Worm (Caenorhabditis elegans) whole organism, late embryonic: Measurements from ENCODE around the gene pha-4.
A peak's percentile ranks its signal among the peaks of the same experiment; 100 is the strongest.

Experiments
- C08G9.2 ChIP-seq: sonication (generic microtip); optimal IDR thresholded peaks from 2 replicates; lab custom pipeline; 2016; ENCODE audit warnings: mild to moderate bottlenecking, missing genetic modification characterization, moderate library complexity, missing compliant biosample characterization
- C38D4.7 ChIP-seq: fragments of 200-800 bp; sonication (Bioruptor generic); optimal IDR thresholded peaks from 2 replicates; lab custom pipeline; 2018; ENCODE audit warnings: mild to moderate bottlenecking, missing genetic modification characterization, moderate library complexity, missing compliant biosample characterization
- K02D7.2 ChIP-seq: sonication (generic microtip); optimal IDR thresholded peaks from 2 replicates; lab custom pipeline; 2017; ENCODE audit warnings: mild to moderate bottlenecking, missing genetic modification characterization, missing compliant biosample characterization
- K09A11.1 ChIP-seq: sonication (generic microtip); optimal IDR thresholded peaks from 2 replicates; lab custom pipeline; 2017; ENCODE audit warnings: antibody characterized with exemption, mild to moderate bottlenecking, missing genetic modification characterization, missing compliant biosample characterization; ENCODE audit not compliant: insufficient read depth
- T23F11.4 ChIP-seq: fragments of 200-800 bp; sonication (Bioruptor generic); optimal IDR thresholded peaks from 2 replicates; lab custom pipeline; 2018; ENCODE audit warnings: mild to moderate bottlenecking, missing genetic modification characterization, missing compliant biosample characterization
- Y22D7AL.16 ChIP-seq: sonication (generic microtip); optimal IDR thresholded peaks from 2 replicates; lab custom pipeline; 2016; ENCODE audit warnings: missing genetic modification characterization, missing compliant biosample characterization
- ceh-14 ChIP-seq: sonication (generic microtip); optimal IDR thresholded peaks from 2 replicates; lab custom pipeline; 2016; ENCODE audit warnings: missing genotype, missing genetic modification characterization, missing compliant biosample characterization
- ceh-18 ChIP-seq: sonication (generic microtip); optimal IDR thresholded peaks from 2 replicates; lab custom pipeline; 2016; ENCODE audit warnings: missing genetic modification characterization, missing compliant biosample characterization
- ceh-19 ChIP-seq: fragments of 200-800 bp; sonication (Bioruptor generic); optimal IDR thresholded peaks from 2 replicates; lab custom pipeline; 2018; ENCODE audit warnings: mild to moderate bottlenecking, missing genetic modification characterization, missing compliant biosample characterization
- ceh-2 ChIP-seq: sonication (generic microtip); optimal IDR thresholded peaks from 2 replicates; lab custom pipeline; 2016; ENCODE audit warnings: missing genotype, missing genetic modification characterization, missing compliant biosample characterization
- ceh-22 ChIP-seq: sonication (generic microtip); optimal IDR thresholded peaks from 2 replicates; lab custom pipeline; 2017; ENCODE audit warnings: missing biosample characterization, missing genetic modification characterization
- ceh-34 ChIP-seq: sonication (generic microtip); optimal IDR thresholded peaks from 2 replicates; lab custom pipeline; 2016; ENCODE audit warnings: mild to moderate bottlenecking, missing genetic modification characterization, missing compliant biosample characterization
- ceh-48 ChIP-seq: sonication (generic microtip); optimal IDR thresholded peaks from 2 replicates; lab custom pipeline; 2016; ENCODE audit warnings: missing genetic modification characterization, inconsistent platforms, missing compliant biosample characterization
- ceh-6 ChIP-seq: fragments of 200-800 bp; sonication (Bioruptor generic); optimal IDR thresholded peaks from 2 replicates; lab custom pipeline; 2018; ENCODE audit warnings: mild to moderate bottlenecking, missing genetic modification characterization, missing compliant biosample characterization
- ceh-9 ChIP-seq: sonication (generic microtip); optimal IDR thresholded peaks from 2 replicates; lab custom pipeline; 2016; ENCODE audit warnings: mild to moderate bottlenecking, missing genetic modification characterization, inconsistent platforms, missing compliant biosample characterization
- che-1 ChIP-seq: sonication (generic microtip); optimal IDR thresholded peaks from 2 replicates; lab custom pipeline; 2016; ENCODE audit warnings: mild to moderate bottlenecking, missing genetic modification characterization, missing compliant biosample characterization
- dmd-4 ChIP-seq: sonication (generic microtip); optimal IDR thresholded peaks from 2 replicates; lab custom pipeline; 2016; ENCODE audit warnings: borderline replicate concordance, missing genetic modification characterization, missing compliant biosample characterization
- elt-2 ChIP-seq: sonication (generic microtip); optimal IDR thresholded peaks from 2 replicates; lab custom pipeline; 2016; ENCODE audit warnings: missing genetic modification reagents, missing genetic modification characterization, missing compliant biosample characterization
- elt-4 ChIP-seq: sonication (generic microtip); optimal IDR thresholded peaks from 2 replicates; lab custom pipeline; 2016; ENCODE audit warnings: missing genetic modification characterization, missing compliant biosample characterization
- ets-4 ChIP-seq: sonication (generic microtip); optimal IDR thresholded peaks from 2 replicates; lab custom pipeline; 2016; ENCODE audit warnings: missing genetic modification characterization, missing compliant biosample characterization
- fkh-10 ChIP-seq: fragments of 150-350 bp; optimal IDR thresholded peaks from 2 replicates; lab custom pipeline; 2014; ENCODE audit warnings: missing biosample characterization, missing genetic modification reagents, missing genetic modification characterization
- gmeb-2 ChIP-seq: sonication (generic microtip); optimal IDR thresholded peaks from 2 replicates; lab custom pipeline; 2016; ENCODE audit warnings: missing genetic modification characterization, inconsistent platforms, missing compliant biosample characterization
- hlh-30 ChIP-seq: sonication (generic microtip); optimal IDR thresholded peaks from 2 replicates; lab custom pipeline; 2017; ENCODE audit warnings: antibody characterized with exemption, missing genetic modification characterization, missing compliant biosample characterization; ENCODE audit not compliant: insufficient read depth
- hlh-6 ChIP-seq: sonication (generic microtip); optimal IDR thresholded peaks from 2 replicates; lab custom pipeline; 2016; ENCODE audit warnings: missing genotype, missing genetic modification characterization, missing compliant biosample characterization
- hlh-8 ChIP-seq: sonication (generic microtip); optimal IDR thresholded peaks from 2 replicates; lab custom pipeline; 2016; ENCODE audit warnings: missing genotype, missing genetic modification characterization, missing compliant biosample characterization
- lim-6 ChIP-seq: sonication (generic microtip); optimal IDR thresholded peaks from 2 replicates; lab custom pipeline; 2016; ENCODE audit warnings: missing genetic modification characterization, missing compliant biosample characterization
- lin-11 ChIP-seq: fragments of 200-800 bp; sonication (Bioruptor generic); optimal IDR thresholded peaks from 2 replicates; lab custom pipeline; 2018; ENCODE audit warnings: mild to moderate bottlenecking, missing genetic modification characterization, missing compliant biosample characterization
- mec-3 ChIP-seq: sonication (generic microtip); optimal IDR thresholded peaks from 2 replicates; lab custom pipeline; 2016; ENCODE audit warnings: borderline replicate concordance, missing genetic modification characterization, missing compliant biosample characterization
- nfya-1 ChIP-seq: sonication (generic microtip); optimal IDR thresholded peaks from 2 replicates; lab custom pipeline; 2017; ENCODE audit warnings: missing genetic modification characterization, mild to moderate bottlenecking, missing compliant biosample characterization, antibody characterized with exemption, moderate library complexity
- nhr-11 ChIP-seq: fragments of 150-350 bp; optimal IDR thresholded peaks from 2 replicates; lab custom pipeline; 2014; ENCODE audit warnings: missing biosample characterization, missing genetic modification characterization
- pag-3 ChIP-seq: sonication (generic microtip); optimal IDR thresholded peaks from 2 replicates; lab custom pipeline; 2016; ENCODE audit warnings: missing compliant biosample characterization, missing genetic modification characterization, borderline replicate concordance
- pat-9 ChIP-seq: fragments of 200-800 bp; sonication (Bioruptor generic); optimal IDR thresholded peaks from 2 replicates; lab custom pipeline; 2018; ENCODE audit warnings: mild to moderate bottlenecking, missing genetic modification characterization, moderate library complexity, missing compliant biosample characterization
- pros-1 ChIP-seq: fragments of 150-350 bp; optimal IDR thresholded peaks from 2 replicates; lab custom pipeline; 2014; ENCODE audit warnings: missing biosample characterization, missing genetic modification reagents, missing genetic modification characterization
- ref-2 ChIP-seq: sonication (generic microtip); optimal IDR thresholded peaks from 2 replicates; lab custom pipeline; 2016; ENCODE audit warnings: missing genetic modification characterization, missing compliant biosample characterization
- rnt-1 ChIP-seq: sonication (generic microtip); optimal IDR thresholded peaks from 2 replicates; lab custom pipeline; 2016; ENCODE audit warnings: missing genetic modification characterization, missing compliant biosample characterization
- sdc-2 ChIP-seq: sonication (generic microtip); optimal IDR thresholded peaks from 2 replicates; lab custom pipeline; 2016; ENCODE audit warnings: missing genotype, missing genetic modification characterization, missing compliant biosample characterization
- sox-2 ChIP-seq: fragments of 200-800 bp; sonication (Bioruptor generic); IDR thresholded peaks from 2 replicates; pipeline ENCODE4 v1.3.6; 2022; ENCODE audit warnings: missing genetic modification reagents, missing genetic modification characterization, missing compliant biosample characterization
- sox-4 ChIP-seq: sonication (generic microtip); optimal IDR thresholded peaks from 2 replicates; lab custom pipeline; 2017; ENCODE audit warnings: mild to moderate bottlenecking, missing genetic modification characterization, inconsistent platforms, missing compliant biosample characterization
- syd-9 ChIP-seq: sonication (generic microtip); optimal IDR thresholded peaks from 2 replicates; lab custom pipeline; 2016; ENCODE audit warnings: mild to moderate bottlenecking, missing genetic modification characterization, moderate library complexity, missing compliant biosample characterization
- tbx-2 ChIP-seq: sonication (generic microtip); optimal IDR thresholded peaks from 2 replicates; lab custom pipeline; 2016; ENCODE audit warnings: missing genetic modification characterization, missing compliant biosample characterization
- tbx-7 ChIP-seq: sonication (generic microtip); optimal IDR thresholded peaks from 2 replicates; lab custom pipeline; 2016; ENCODE audit warnings: missing genotype, missing genetic modification characterization, missing compliant biosample characterization
- zip-5 ChIP-seq: sonication (generic microtip); optimal IDR thresholded peaks from 2 replicates; lab custom pipeline; 2016; ENCODE audit warnings: missing genetic modification characterization, missing compliant biosample characterization
- ztf-16 ChIP-seq: sonication (generic microtip); optimal IDR thresholded peaks from 2 replicates; lab custom pipeline; 2017; ENCODE audit warnings: missing genetic modification characterization, missing compliant biosample characterization

Gene pha-4

ce11 chrV:20793761-20794160 lies 40.9 kb downstream of the pha-4 start:
- no peak for TF ChIP-seq sox-4 (tag; lab: Kevin White, UChicago)
- TF ChIP-seq ceh-18 (tag; lab: Kevin White, UChicago): peak; percentile 92
- peak; percentile 29 for TF ChIP-seq syd-9 (tag; lab: Kevin White, UChicago)
- peak; percentile 17 for TF ChIP-seq nfya-1 (tag; lab: Kevin White, UChicago)
- no peak for TF ChIP-seq ceh-22 (tag; lab: Kevin White, UChicago)
- peak; percentile 62 for TF ChIP-seq rnt-1 (tag; lab: Kevin White, UChicago)
- peak; percentile 29 for TF ChIP-seq ceh-34 (tag; lab: Kevin White, UChicago)
- TF ChIP-seq pat-9 (tag; lab: Kevin White, UChicago): peak; percentile 45
- TF ChIP-seq, all 69 proteins: peak for 6

ce11 chrV:20797918-20798317 lies 45.1 kb downstream of the pha-4 start, which contains the start of gene sdf-9:
sdf-9 (plus strand) TSS chrV:20798218.
- no peak for TF ChIP-seq pat-9 (tag; lab: Kevin White, UChicago)
- TF ChIP-seq ceh-6: no peak
- TF ChIP-seq hlh-30 (tag; lab: Kevin White, UChicago): no peak
- TF ChIP-seq sdc-2 (tag; lab: Kevin White, UChicago): no peak
- no peak for TF ChIP-seq elt-4
- no peak for TF ChIP-seq nhr-11 (tag; lab: Kevin White, UChicago)
- TF ChIP-seq hlh-6 (tag; lab: Kevin White, UChicago): no peak
- TF ChIP-seq fkh-10 (GFP tag; lab: Kevin White, UChicago): no peak
- TF ChIP-seq pag-3 (tag; lab: Kevin White, UChicago): no peak
- TF ChIP-seq syd-9 (tag; lab: Kevin White, UChicago): no peak
- no peak for TF ChIP-seq Y22D7AL.16 (tag; lab: Kevin White, UChicago)
- TF ChIP-seq ceh-14 (tag; lab: Kevin White, UChicago): no peak
- no peak for TF ChIP-seq sox-4 (tag; lab: Kevin White, UChicago)
- TF ChIP-seq ceh-19 (GFP tag; lab: Kevin White, UChicago): no peak
- no peak for TF ChIP-seq ceh-2 (tag; lab: Kevin White, UChicago)
- no peak for TF ChIP-seq dmd-4 (tag; lab: Kevin White, UChicago)
- TF ChIP-seq elt-2: no peak

ce11 chrV:20802906-20803305 lies 50.1 kb downstream of the pha-4 start, which contains the start of gene Y44A6D.5:
Y44A6D.5 (minus strand) TSS chrV:20803006.
- TF ChIP-seq pros-1 (tag; lab: Kevin White, UChicago) (no peak), che-1 (tag; lab: Kevin White, UChicago) (no peak), hlh-6 (tag; lab: Kevin White, UChicago) (no peak), ceh-9 (no peak), lim-6 (tag; lab: Kevin White, UChicago) (no peak), sox-2 (GFP tag; lab: Robert Waterston, UW) (no peak), K09A11.1 (no peak), ceh-14 (tag; lab: Kevin White, UChicago) (no peak), mec-3 (tag; lab: Kevin White, UChicago) (no peak), zip-5 (tag; lab: Kevin White, UChicago) (no peak), ceh-19 (GFP tag; lab: Kevin White, UChicago) (no peak), T23F11.4 (GFP tag; lab: Kevin White, UChicago) (no peak), ztf-16 (tag; lab: Kevin White, UChicago) (no peak), ets-4 (tag; lab: Kevin White, UChicago) (no peak)
- TF ChIP-seq, all 69 proteins: peak for 0

- TF ChIP-seq hlh-8: no peak
- TF ChIP-seq elt-4: no peak
- no peak for TF ChIP-seq ets-4 (tag; lab: Kevin White, UChicago)
- TF ChIP-seq T23F11.4 (GFP tag; lab: Kevin White, UChicago): no peak
- TF ChIP-seq hlh-30 (tag; lab: Kevin White, UChicago): no peak
- TF ChIP-seq ref-2 (tag; lab: Kevin White, UChicago): no peak
- no peak for TF ChIP-seq ceh-48 (tag; lab: Kevin White, UChicago)
- TF ChIP-seq K02D7.2 (tag; lab: Kevin White, UChicago): no peak
- no peak for TF ChIP-seq ztf-16 (tag; lab: Kevin White, UChicago)
- no peak for TF ChIP-seq C08G9.2 (tag; lab: Kevin White, UChicago)
- no peak for TF ChIP-seq K09A11.1
- TF ChIP-seq lin-11 (tag; lab: Kevin White, UChicago): no peak
- TF ChIP-seq pros-1 (tag; lab: Kevin White, UChicago): no peak
- TF ChIP-seq sdc-2 (tag; lab: Kevin White, UChicago): no peak
- TF ChIP-seq pat-9 (tag; lab: Kevin White, UChicago): no peak
- no peak for TF ChIP-seq C38D4.7 (GFP tag; lab: Kevin White, UChicago)
- TF ChIP-seq ceh-14 (tag; lab: Kevin White, UChicago): no peak
- TF ChIP-seq tbx-7 (tag; lab: Kevin White, UChicago): no peak
- TF ChIP-seq tbx-2: no peak
- TF ChIP-seq gmeb-2 (tag; lab: Kevin White, UChicago): no peak
- TF ChIP-seq, all 69 proteins: peak for 0
Observed at ce11 chrV:20807038-20807437, 54.2 kb downstream of the pha-4 start, which contains the start of gene Y44A6D.6. Y44A6D.6 (plus strand) TSS chrV:20807338.
